Worm (Caenorhabditis elegans): ENCODE data around the gene Y51A2B.4.
"Not testable (repeated sequence)": the region's sequence is repeated elsewhere in the genome, so short reads cannot be mapped to it uniquely, and the experiment has no call there.

The Y51A2B.4 gene

DNA sequence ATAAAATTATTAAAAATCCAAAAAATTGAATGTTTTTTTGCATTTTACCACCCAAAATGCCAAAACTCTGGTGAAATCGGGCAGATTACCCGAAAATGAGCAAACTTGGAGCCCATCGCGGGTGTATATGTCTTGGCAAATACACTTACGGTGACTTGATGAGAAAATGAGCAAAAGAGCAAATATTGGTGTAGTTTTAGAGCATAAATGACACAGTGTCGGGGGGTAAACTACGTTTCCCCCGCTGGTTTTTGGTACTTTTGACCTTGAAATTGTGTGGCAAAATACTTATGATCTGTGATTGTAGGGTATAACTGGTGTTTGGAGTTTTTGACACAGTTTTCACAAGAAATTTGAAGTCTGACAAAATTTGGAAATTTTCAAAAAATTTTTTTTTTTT, 23.9 kb upstream of the Y51A2B.4 start, which contains the start of gene ZK262.2:
Gene ZK262.2 (minus strand): TSS at position 101 of the 400 bp plus-strand sequence.
- TF ChIP-seq lsy-2 (tag; optimal IDR thresholded peaks at IDR 0.05) (no peak), tbx-8 (GFP tag; optimal IDR thresholded peaks at IDR 0.05) (no peak), flh-1 (GFP tag; optimal IDR thresholded peaks at IDR 0.05) (no peak), snpc-4 (tag; optimal IDR thresholded peaks at IDR 0.05) (no peak), nhr-12 (tag; optimal IDR thresholded peaks at IDR 0.05) (no peak), sem-2 (GFP tag; optimal IDR thresholded peaks at IDR 0.05) (no peak), mab-5 (tag; optimal IDR thresholded peaks at IDR 0.05) (no peak), pha-4 (tag; optimal IDR thresholded peaks at IDR 0.05) (no peak), unc-120 (tag; optimal IDR thresholded peaks at IDR 0.05; ENCODE audit: poor library complexity, severe bottlenecking) (no peak), M03D4.4 (tag; optimal IDR thresholded peaks at IDR 0.05) (no peak), bed-3 (GFP tag; optimal IDR thresholded peaks at IDR 0.05) (no peak), lin-32 (GFP tag; optimal IDR thresholded peaks at IDR 0.05) (no peak), unc-62 (GFP tag; optimal IDR thresholded peaks at IDR 0.05) (no peak), nhr-76 (tag; optimal IDR thresholded peaks at IDR 0.05) (no peak), zip-8 (tag; optimal IDR thresholded peaks at IDR 0.05) (no peak), elt-1 (tag; optimal IDR thresholded peaks at IDR 0.05; ENCODE audit: borderline replicate concordance, insufficient read depth) (no peak), ces-1 (GFP tag; optimal IDR thresholded peaks at IDR 0.05) (no peak), ceh-43 (GFP tag; optimal IDR thresholded peaks at IDR 0.05) (no peak)

DNA sequence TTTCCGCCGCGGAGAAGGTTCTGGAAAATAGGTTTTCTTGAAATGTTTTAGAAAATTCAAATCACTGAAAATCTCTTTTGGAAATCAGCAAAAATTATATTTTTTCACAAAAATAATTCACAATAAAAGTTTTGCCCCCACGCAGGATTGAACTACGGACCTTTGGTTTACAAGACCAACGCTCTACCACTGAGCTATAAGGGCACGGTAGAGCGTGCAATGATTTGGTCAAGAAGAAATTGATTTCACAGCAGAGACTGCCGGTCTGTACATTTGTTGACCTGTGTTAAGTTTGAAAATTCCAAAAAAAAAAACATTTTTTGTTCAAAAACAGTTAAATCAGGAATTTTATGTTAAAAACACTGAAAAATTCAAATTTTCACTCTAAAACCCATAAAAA, 23.4 kb upstream of the Y51A2B.4 start:
- TF ChIP-seq ces-1 (GFP tag; optimal IDR thresholded peaks at IDR 0.05) (no peak), flh-1 (GFP tag; optimal IDR thresholded peaks at IDR 0.05) (no peak), unc-120 (tag; optimal IDR thresholded peaks at IDR 0.05; ENCODE audit: poor library complexity, severe bottlenecking) (no peak), cnd-1 (tag; optimal IDR thresholded peaks at IDR 0.05) (no peak), nhr-2 (tag; optimal IDR thresholded peaks at IDR 0.05) (no peak), nhr-12 (tag; optimal IDR thresholded peaks at IDR 0.05) (no peak), elt-3 (tag; optimal IDR thresholded peaks at IDR 0.05) (no peak), lin-13 (tag; optimal IDR thresholded peaks at IDR 0.05) (no peak), nhr-76 (tag; optimal IDR thresholded peaks at IDR 0.05) (no peak), zip-8 (tag; optimal IDR thresholded peaks at IDR 0.05) (no peak), lin-32 (GFP tag; optimal IDR thresholded peaks at IDR 0.05) (no peak), snpc-4 (tag; optimal IDR thresholded peaks at IDR 0.05) (no peak), ceh-39 (tag; optimal IDR thresholded peaks at IDR 0.05) (no peak), pha-4 (tag; optimal IDR thresholded peaks at IDR 0.05) (no peak), unc-62 (GFP tag; optimal IDR thresholded peaks at IDR 0.05) (no peak), nhr-28 (tag; optimal IDR thresholded peaks at IDR 0.05) (no peak), M03D4.4 (tag; optimal IDR thresholded peaks at IDR 0.05) (no peak), tbx-8 (GFP tag; optimal IDR thresholded peaks at IDR 0.05) (no peak), unc-39 (tag; optimal IDR thresholded peaks at IDR 0.05) (no peak), hlh-1 (tag; optimal IDR thresholded peaks at IDR 0.05) (no peak)

DNA sequence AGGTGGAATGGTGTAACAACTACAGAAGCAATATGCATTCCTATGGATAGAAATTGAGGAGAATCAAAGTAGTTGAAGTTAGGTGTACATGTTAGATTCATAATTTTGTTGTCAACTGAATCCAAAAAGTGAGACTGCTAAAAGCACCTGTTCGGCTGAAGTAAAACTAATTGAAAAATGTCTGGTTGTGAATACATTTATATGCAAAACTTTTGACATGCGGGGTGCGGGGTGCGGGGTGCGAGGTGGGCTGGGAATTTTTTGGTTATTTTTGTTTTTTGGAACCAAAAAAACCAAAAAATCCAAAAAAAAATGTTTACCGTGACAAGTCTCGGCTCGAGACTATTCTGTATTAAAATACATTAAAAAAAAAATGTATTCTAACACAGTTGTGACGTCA, 21.2 kb upstream of the Y51A2B.4 start, which contains the start of gene srh-207:
Gene srh-207 (minus strand): TSS at position 101 of the 400 bp plus-strand sequence.
- no peak for TF ChIP-seq lin-32 (GFP tag; optimal IDR thresholded peaks at IDR 0.05)
- no peak for TF ChIP-seq lin-13 (tag; optimal IDR thresholded peaks at IDR 0.05)
- no peak for TF ChIP-seq tbx-8 (GFP tag; optimal IDR thresholded peaks at IDR 0.05)
- TF ChIP-seq nhr-237 (tag; optimal IDR thresholded peaks at IDR 0.05), result no peak
- no peak for TF ChIP-seq nhr-28 (tag; optimal IDR thresholded peaks at IDR 0.05)
- TF ChIP-seq ham-2 (GFP tag; optimal IDR thresholded peaks at IDR 0.05), result no peak
- TF ChIP-seq elt-1 (tag; optimal IDR thresholded peaks at IDR 0.05; ENCODE audit: borderline replicate concordance, insufficient read depth), result no peak
- no peak for TF ChIP-seq bed-3 (GFP tag; optimal IDR thresholded peaks at IDR 0.05)
- TF ChIP-seq mab-5 (tag; optimal IDR thresholded peaks at IDR 0.05), result no peak
- no peak for TF ChIP-seq ztf-11 (tag; optimal IDR thresholded peaks at IDR 0.05)

DNA sequence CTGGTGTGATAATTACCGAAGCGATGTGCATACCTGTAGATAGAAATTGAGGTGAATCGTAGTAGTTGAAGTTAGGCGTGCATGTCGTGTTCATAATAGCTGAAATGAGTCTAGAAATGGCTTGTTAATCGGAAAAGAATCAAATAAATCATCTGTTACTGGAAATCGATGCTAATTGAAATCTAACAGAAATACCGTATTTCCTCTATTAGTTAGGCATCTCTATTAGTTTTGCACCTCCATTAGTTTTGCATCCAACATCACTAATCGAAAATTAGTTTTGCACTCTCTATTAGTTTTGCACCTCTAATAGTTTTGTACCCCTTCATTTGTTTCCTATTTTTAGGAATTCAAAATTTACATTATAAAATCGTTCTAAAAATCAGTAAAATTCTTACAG, 15.8 kb upstream of the Y51A2B.4 start, which contains the start of gene srh-209:
Gene srh-209 (minus strand): TSS at position 101 of the 400 bp plus-strand sequence.
- not testable (repeated sequence) for TF ChIP-seq cnd-1 (tag; optimal IDR thresholded peaks at IDR 0.05); lsy-2 (tag; optimal IDR thresholded peaks at IDR 0.05); ceh-83 (GFP tag; optimal IDR thresholded peaks at IDR 0.05)

DNA sequence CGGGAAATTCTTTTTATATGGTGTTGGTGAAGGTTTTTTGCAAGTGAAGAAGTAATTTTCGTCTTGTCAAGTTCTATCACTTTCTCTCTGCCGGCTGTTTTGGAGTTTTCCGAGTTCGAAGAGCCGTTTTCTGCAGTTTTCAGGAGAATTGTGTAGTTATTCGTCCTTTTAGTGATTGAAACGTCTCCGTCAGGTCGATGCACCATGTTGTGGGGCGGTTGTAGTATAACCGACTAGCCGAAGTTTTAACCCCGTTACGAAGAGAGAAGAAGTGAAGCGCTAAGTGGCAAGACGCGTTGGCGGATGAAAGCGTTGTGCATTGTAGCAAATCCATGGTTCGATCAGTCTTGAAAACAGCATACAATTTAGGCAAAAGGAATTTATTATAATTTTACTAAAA, 13.8 kb upstream of the Y51A2B.4 start:
- TF ChIP-seq blmp-1 (tag; optimal IDR thresholded peaks at IDR 0.05) (no peak), snpc-4 (tag; optimal IDR thresholded peaks at IDR 0.05) (no peak), ham-2 (GFP tag; optimal IDR thresholded peaks at IDR 0.05) (no peak), elt-3 (tag; optimal IDR thresholded peaks at IDR 0.05) (no peak), unc-62 (GFP tag; optimal IDR thresholded peaks at IDR 0.05) (no peak), tbx-8 (GFP tag; optimal IDR thresholded peaks at IDR 0.05) (no peak), ceh-83 (GFP tag; optimal IDR thresholded peaks at IDR 0.05) (no peak), nhr-28 (tag; optimal IDR thresholded peaks at IDR 0.05) (no peak), sem-2 (GFP tag; optimal IDR thresholded peaks at IDR 0.05) (no peak), ceh-43 (GFP tag; optimal IDR thresholded peaks at IDR 0.05) (no peak), hlh-1 (tag; optimal IDR thresholded peaks at IDR 0.05) (no peak), elt-1 (tag; optimal IDR thresholded peaks at IDR 0.05; ENCODE audit: borderline replicate concordance, insufficient read depth) (no peak), ces-1 (GFP tag; optimal IDR thresholded peaks at IDR 0.05) (no peak)
